Fruit fly (Drosophila melanogaster): ENCODE data around the gene RpL26.

RpL26 gene

DNA sequence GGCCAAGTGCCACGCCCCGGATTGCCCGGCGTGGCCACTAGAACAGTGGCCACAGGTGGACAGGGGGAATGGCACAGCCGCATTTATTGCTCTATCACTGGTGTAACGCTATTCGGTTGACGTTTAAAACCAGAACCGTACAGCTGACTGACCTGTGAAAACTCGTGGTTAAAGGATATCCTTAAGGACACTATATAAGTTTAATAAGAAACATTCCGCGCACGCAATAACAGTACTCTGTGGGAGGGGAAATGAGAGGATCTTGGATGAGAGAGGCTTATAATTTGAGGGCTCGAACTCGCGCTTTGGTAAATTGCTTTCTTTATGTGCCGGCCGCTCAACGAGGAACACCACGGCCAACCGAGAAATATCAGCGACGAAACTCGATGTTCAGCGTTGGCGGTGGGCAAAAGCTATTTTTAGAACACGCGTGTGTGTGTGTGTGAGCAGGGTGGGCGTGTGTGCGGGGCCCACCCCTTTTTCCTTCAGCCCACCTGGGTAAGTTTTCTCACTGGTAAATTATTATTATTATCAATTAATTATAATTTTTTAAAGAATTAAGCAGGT is 2.3 kb upstream of the RpL26 start:
- TF ChIP-seq CG11617 (GFP tag; optimal IDR thresholded peaks at IDR 0.05) = no peak
- no peak for TF ChIP-seq Clk (GFP tag; optimal IDR thresholded peaks at IDR 0.05)
- no peak for TF ChIP-seq CG7101 (tag; optimal IDR thresholded peaks at IDR 0.05)
- TF ChIP-seq cnc (optimal IDR thresholded peaks at IDR 0.05) = no peak
- no peak for TF ChIP-seq Mnt (GFP tag; optimal IDR thresholded peaks at IDR 0.05)
- no peak for TF ChIP-seq CG1620 (GFP tag; optimal IDR thresholded peaks at IDR 0.05)
- no peak for TF ChIP-seq CG14711 (tag; optimal IDR thresholded peaks at IDR 0.05)
- no peak for TF ChIP-seq Crg-1 (GFP tag; optimal IDR thresholded peaks at IDR 0.05)
- no peak for TF ChIP-seq toe (GFP tag; optimal IDR thresholded peaks at IDR 0.05)
- peak; percentile 28 for TF ChIP-seq cic (GFP tag; optimal IDR thresholded peaks at IDR 0.05)
- TF ChIP-seq bab1 (GFP tag; optimal IDR thresholded peaks at IDR 0.05) = no peak
- no peak for TF ChIP-seq tj (GFP tag; optimal IDR thresholded peaks at IDR 0.05)
- peak; percentile 4 for TF ChIP-seq CG12768 (GFP tag; optimal IDR thresholded peaks at IDR 0.05)
- no peak for TF ChIP-seq Hr96 (GFP tag; optimal IDR thresholded peaks at IDR 0.05)
- no peak for TF ChIP-seq CG7045 (GFP tag; optimal IDR thresholded peaks at IDR 0.05)
- no peak for TF ChIP-seq kay (GFP tag; ENCODE audit: borderline replicate concordance)
- TF ChIP-seq CG5204 (GFP tag; optimal IDR thresholded peaks at IDR 0.05) = no peak
- peak; percentile 92 for TF ChIP-seq pad (GFP tag; optimal IDR thresholded peaks at IDR 0.05)

DNA sequence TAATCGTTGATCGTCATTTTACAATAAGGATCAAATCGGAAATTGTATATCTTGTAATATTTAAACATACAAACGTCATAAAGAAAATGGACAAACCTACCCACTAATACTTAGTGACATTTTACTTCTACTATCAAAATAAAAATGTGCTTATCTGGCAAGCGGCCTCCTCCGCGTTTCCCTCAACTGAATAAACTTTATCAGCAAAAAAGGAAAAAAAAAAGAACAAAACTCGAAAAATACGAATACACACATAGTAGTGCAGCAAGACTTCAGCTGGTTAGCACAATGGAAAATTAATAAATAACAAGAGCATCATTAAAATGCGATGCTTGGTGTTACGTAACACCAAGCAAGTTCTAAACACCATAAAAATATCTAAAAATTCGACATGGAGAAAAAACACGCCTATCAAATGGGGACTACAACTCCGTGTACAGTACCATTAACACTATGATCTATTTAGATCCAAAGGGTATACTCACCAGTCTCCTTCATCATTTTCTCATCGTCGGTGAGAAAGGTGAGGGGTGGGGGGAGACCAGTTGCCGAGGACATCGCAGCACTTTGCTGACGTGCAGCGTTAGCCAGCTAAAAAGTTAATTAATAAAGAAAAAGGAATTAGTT is 1.1 kb upstream of the RpL26 start:
- no peak for TF ChIP-seq CG33017 (tag; optimal IDR thresholded peaks at IDR 0.05)
- peak; percentile 49 for TF ChIP-seq cic (GFP tag; optimal IDR thresholded peaks at IDR 0.05)
- TF ChIP-seq Mnt (GFP tag; optimal IDR thresholded peaks at IDR 0.05) = no peak
- TF ChIP-seq kay (GFP tag; ENCODE audit: borderline replicate concordance) = no peak
- TF ChIP-seq CG1620 (GFP tag; optimal IDR thresholded peaks at IDR 0.05) = no peak
- TF ChIP-seq CG12768 (GFP tag; optimal IDR thresholded peaks at IDR 0.05) = no peak
- peak; percentile 95 for TF ChIP-seq tj (GFP tag; optimal IDR thresholded peaks at IDR 0.05)
- TF ChIP-seq pad (GFP tag; optimal IDR thresholded peaks at IDR 0.05) = peak; percentile 31
- TF ChIP-seq bab1 (GFP tag; optimal IDR thresholded peaks at IDR 0.05) = no peak

DNA sequence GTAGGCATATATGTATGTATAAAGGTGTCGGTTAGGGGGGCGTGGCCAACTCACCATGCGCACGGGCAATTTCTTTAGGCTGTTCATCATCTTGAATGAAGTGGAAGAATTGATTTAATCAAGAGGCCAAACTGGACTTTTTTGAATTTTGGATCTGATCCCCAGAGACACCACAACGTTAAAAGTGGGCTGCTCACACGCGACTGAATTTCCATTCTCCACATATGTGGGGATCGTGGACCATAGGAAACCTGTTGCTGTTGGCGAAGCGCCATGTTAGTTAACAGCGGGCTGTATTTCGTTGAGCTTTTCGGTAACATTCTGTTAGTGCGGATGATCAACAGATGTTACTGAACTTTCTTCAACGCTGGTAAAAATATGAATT is 597 bp upstream of the RpL26 start, which contains the start of gene CG3902:
Gene CG3902, minus strand, starts transcription at position 208 of the 385 bp plus-strand sequence.
- TF ChIP-seq kay (GFP tag; ENCODE audit: borderline replicate concordance) (no peak), CG33017 (tag; optimal IDR thresholded peaks at IDR 0.05) (peak; percentile 72), Crg-1 (GFP tag; optimal IDR thresholded peaks at IDR 0.05) (peak; percentile 45), CG1620 (GFP tag; optimal IDR thresholded peaks at IDR 0.05) (no peak), toe (GFP tag; optimal IDR thresholded peaks at IDR 0.05) (peak; percentile 2), bab1 (GFP tag; optimal IDR thresholded peaks at IDR 0.05) (peak; percentile 54), tj (GFP tag; optimal IDR thresholded peaks at IDR 0.05) (no peak), CG7101 (tag; optimal IDR thresholded peaks at IDR 0.05) (peak; percentile 45), Clk (GFP tag; optimal IDR thresholded peaks at IDR 0.05) (no peak), pad (GFP tag; optimal IDR thresholded peaks at IDR 0.05) (peak; percentile 3), Hr96 (GFP tag; optimal IDR thresholded peaks at IDR 0.05) (peak; percentile 29), CG14711 (tag; optimal IDR thresholded peaks at IDR 0.05) (no peak), cic (GFP tag; optimal IDR thresholded peaks at IDR 0.05) (peak; percentile 61), Mnt (GFP tag; optimal IDR thresholded peaks at IDR 0.05) (peak; percentile 85), CG11617 (GFP tag; optimal IDR thresholded peaks at IDR 0.05) (no peak), CG5204 (GFP tag; optimal IDR thresholded peaks at IDR 0.05) (no peak), cnc (optimal IDR thresholded peaks at IDR 0.05) (no peak)

DNA sequence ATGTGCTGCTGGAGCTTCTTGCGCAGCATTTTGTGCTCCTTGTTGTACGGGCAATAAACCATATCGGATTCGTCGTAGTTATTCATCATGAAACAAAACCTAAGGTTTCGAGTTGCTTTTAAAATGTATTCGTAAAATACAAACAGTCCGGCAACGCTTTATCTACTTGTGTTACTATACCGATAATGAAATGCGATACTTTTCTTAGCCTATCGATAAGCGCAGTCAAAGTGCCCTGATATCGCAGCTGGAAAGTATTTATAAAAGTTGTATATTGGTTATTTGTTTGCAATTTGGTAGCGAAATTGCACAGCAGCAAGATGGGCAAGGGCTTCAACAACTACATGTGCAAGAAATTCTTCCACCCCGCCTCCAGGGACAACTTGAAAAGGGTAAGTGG is 2.7 kb downstream of the RpL26 start, which contains the start of the genes arx and CG6843:
Gene arx, minus strand, starts transcription at position 144 of the 400 bp plus-strand sequence.
Gene CG6843, plus strand, starts transcription at position 184 of the 400 bp plus-strand sequence.
- peak; percentile 64 for TF ChIP-seq bab1 (GFP tag; optimal IDR thresholded peaks at IDR 0.05)
- TF ChIP-seq CG1620 (GFP tag; optimal IDR thresholded peaks at IDR 0.05) = peak; percentile 9
- TF ChIP-seq ovo (GFP tag; optimal IDR thresholded peaks at IDR 0.05) = no peak

DNA sequence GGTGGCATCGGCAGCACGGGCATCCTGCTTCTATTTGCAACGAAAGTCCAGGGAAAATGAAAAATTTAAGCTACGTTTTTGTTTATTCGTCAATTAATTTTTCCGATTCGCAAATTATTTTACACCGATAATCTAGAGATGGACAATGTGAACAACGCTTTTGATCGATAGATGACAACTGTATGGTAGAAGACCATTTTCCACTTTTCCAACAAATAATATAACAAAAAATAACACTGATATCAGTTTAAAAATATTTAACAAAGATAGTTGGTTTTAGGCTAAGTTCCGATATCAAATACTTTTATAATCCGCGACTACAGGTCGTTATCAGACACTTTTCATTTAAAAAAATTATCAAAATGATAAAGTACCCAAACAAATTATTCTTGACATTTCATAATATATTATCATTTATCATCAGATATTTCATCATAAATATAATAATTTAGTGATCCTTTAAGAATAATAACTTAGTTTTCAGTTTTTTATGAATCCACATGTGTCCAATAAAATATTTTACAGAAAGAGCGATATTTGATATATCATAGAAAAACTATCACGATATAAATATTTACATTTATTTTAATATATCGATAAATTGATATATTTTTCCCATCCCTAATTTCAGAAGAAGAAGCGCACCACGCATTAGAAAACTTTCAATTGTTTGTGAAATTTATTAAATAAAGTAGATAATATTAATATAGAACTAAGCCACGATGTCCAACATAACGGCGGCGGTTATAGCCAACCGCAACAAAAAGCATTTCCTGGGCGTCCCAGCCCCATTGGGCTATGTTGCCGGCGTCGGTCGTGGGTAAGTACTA is 6.3 kb downstream of the RpL26 start, which contains the start of the genes CSN1b and Prp6:
Gene CSN1b, minus strand, starts transcription at position 159 of the 830 bp plus-strand sequence.
Gene Prp6, plus strand, starts transcription at position 601 of the 830 bp plus-strand sequence.
- peak; percentile 12 for TF ChIP-seq tj (GFP tag; optimal IDR thresholded peaks at IDR 0.05)
- TF ChIP-seq CG33017 (tag; optimal IDR thresholded peaks at IDR 0.05) = no peak

DNA sequence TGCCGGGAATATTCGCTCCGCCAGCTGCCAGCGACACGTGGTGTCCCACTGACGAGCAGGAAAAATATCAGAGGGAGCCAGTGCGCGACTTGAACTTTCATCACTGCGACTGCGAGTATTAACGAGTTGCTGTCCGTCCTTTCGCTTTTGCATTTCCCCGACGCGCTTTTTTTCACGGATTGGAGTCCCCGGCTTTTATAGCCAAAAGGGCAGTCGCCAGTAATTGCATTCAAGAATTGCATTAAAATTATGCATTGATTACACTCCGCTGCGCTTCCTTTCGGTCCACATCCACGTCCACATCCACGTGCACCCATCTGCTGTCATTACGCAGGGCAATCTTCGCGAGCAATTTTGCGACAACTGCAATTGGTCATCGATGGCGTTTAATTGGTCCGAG is 12.4 kb downstream of the RpL26 start, which contains the start of gene Ir75d:
Gene Ir75d, minus strand, starts transcription at position 101 of the 400 bp plus-strand sequence.
- TF ChIP-seq CG14711 (tag; optimal IDR thresholded peaks at IDR 0.05) (no peak), bab1 (GFP tag; optimal IDR thresholded peaks at IDR 0.05) (no peak), Hr96 (GFP tag; optimal IDR thresholded peaks at IDR 0.05) (no peak)

Data from whole organism, adult.